Fruit fly (Drosophila melanogaster) whole organism, adult: ENCODE results near the gene Smox.
A peak's percentile ranks its signal among the peaks of the same experiment; 100 is the strongest.

ENCODE experiments used
- CG11617 ChIP-seq: fragments of 200-800 bp; sonication (Bioruptor generic); optimal IDR thresholded peaks from 2 replicates; lab custom pipeline; 2017; ENCODE audit warnings: mild to moderate bottlenecking, missing biosample characterization, missing genetic modification reagents, missing genetic modification characterization
- CG12768 ChIP-seq: fragments of 200-800 bp; sonication (Bioruptor generic); optimal IDR thresholded peaks from 2 replicates; lab custom pipeline; 2017; ENCODE audit warnings: missing biosample characterization, missing genetic modification characterization, mild to moderate bottlenecking, moderate library complexity, missing genetic modification reagents
- CG14711 ChIP-seq: fragments of 200-800 bp; sonication (Bioruptor generic); optimal IDR thresholded peaks from 2 replicates; lab custom pipeline; 2018; ENCODE audit warnings: missing biosample characterization, mild to moderate bottlenecking, missing genetic modification characterization, moderate library complexity
- CG1620 ChIP-seq: fragments of 200-800 bp; sonication (Bioruptor generic); optimal IDR thresholded peaks from 2 replicates; lab custom pipeline; 2016; ENCODE audit warnings: missing biosample characterization, missing genetic modification characterization
- CG33017 ChIP-seq: fragments of 200-800 bp; sonication (Bioruptor generic); optimal IDR thresholded peaks from 2 replicates; lab custom pipeline; 2018; ENCODE audit warnings: missing biosample characterization, mild to moderate bottlenecking, missing genetic modification characterization, moderate library complexity
- CG5204 ChIP-seq: fragments of 200-800 bp; sonication (Bioruptor generic); optimal IDR thresholded peaks from 2 replicates; lab custom pipeline; 2016; ENCODE audit warnings: missing biosample characterization, missing genetic modification characterization
- CG7045 ChIP-seq: fragments of 200-800 bp; sonication (Bioruptor generic); optimal IDR thresholded peaks from 2 replicates; lab custom pipeline; 2017; ENCODE audit warnings: missing biosample characterization, mild to moderate bottlenecking, missing genetic modification characterization
- CG7101 ChIP-seq: fragments of 200-800 bp; sonication (Bioruptor generic); optimal IDR thresholded peaks from 2 replicates; lab custom pipeline; 2018; ENCODE audit warnings: missing biosample characterization, mild to moderate bottlenecking, missing genetic modification characterization, moderate library complexity
- Clk ChIP-seq: fragments of 200-800 bp; sonication (Bioruptor generic); optimal IDR thresholded peaks from 2 replicates; lab custom pipeline; 2017; ENCODE audit warnings: missing biosample characterization, missing genetic modification characterization
- Crg-1 ChIP-seq: fragments of 200-800 bp; sonication (Bioruptor generic); optimal IDR thresholded peaks from 2 replicates; lab custom pipeline; 2016; ENCODE audit warnings: missing biosample characterization, missing genetic modification characterization
- Hr96 ChIP-seq: fragments of 200-800 bp; sonication (Bioruptor generic); optimal IDR thresholded peaks from 2 replicates; lab custom pipeline; 2016; ENCODE audit warnings: missing biosample characterization, missing genetic modification characterization
- Mnt ChIP-seq: fragments of 200-800 bp; sonication (Bioruptor generic); optimal IDR thresholded peaks from 2 replicates; lab custom pipeline; 2016; ENCODE audit warnings: missing biosample characterization, mild to moderate bottlenecking, missing genetic modification characterization
- bab1 ChIP-seq: fragments of 200-800 bp; sonication (Bioruptor generic); optimal IDR thresholded peaks from 3 replicates; lab custom pipeline; 2019; ENCODE audit warnings: missing biosample characterization, mild to moderate bottlenecking, missing genetic modification characterization, moderate library complexity
- cic ChIP-seq: fragments of 200-800 bp; sonication (Bioruptor generic); optimal IDR thresholded peaks from 2 replicates; lab custom pipeline; 2017; ENCODE audit warnings: missing biosample characterization, mild to moderate bottlenecking, missing genetic modification characterization, moderate library complexity
- cnc ChIP-seq, 2 experiments: fragments of >200 bp; optimal IDR thresholded peaks; 2 replicates each; lab custom pipeline; 2017
- kay ChIP-seq: fragments of 200-800 bp; sonication (Bioruptor generic); peaks from one replicate; lab custom pipeline; 2016; ENCODE audit warnings: missing biosample characterization, missing genetic modification characterization, borderline replicate concordance
- ovo ChIP-seq: fragments of 200-800 bp; sonication (Bioruptor generic); optimal IDR thresholded peaks from 2 replicates; lab custom pipeline; 2016; ENCODE audit warnings: missing biosample characterization, missing genetic modification characterization
- pad ChIP-seq: fragments of 200-800 bp; sonication (Bioruptor generic); optimal IDR thresholded peaks from 3 replicates; lab custom pipeline; 2017; ENCODE audit warnings: missing biosample characterization, missing genetic modification characterization, mild to moderate bottlenecking, moderate library complexity, missing genetic modification reagents
- tj ChIP-seq: fragments of 200-800 bp; sonication (Bioruptor generic); optimal IDR thresholded peaks from 3 replicates; lab custom pipeline; 2017; ENCODE audit warnings: missing biosample characterization, mild to moderate bottlenecking, missing genetic modification characterization, moderate library complexity
- toe ChIP-seq: fragments of 200-800 bp; sonication (Bioruptor generic); optimal IDR thresholded peaks from 2 replicates; lab custom pipeline; 2016; ENCODE audit warnings: missing biosample characterization, missing genetic modification characterization

The Smox gene

dm6 chrX:8135420-8135874 is 6.6 kb downstream of the Smox start, which contains the start of the genes cyr and CG2120:
TSS of gene cyr (minus strand) at chrX:8135713.
TSS of gene CG2120 (plus strand) at chrX:8135824.
- no peak for TF ChIP-seq Mnt
- no peak for TF ChIP-seq kay (GFP tag; lab: Kevin White, UChicago)
- TF ChIP-seq bab1 (GFP tag; lab: Kevin White, UChicago) = no peak
- TF ChIP-seq CG7101 (tag; lab: Kevin White, UChicago) = no peak
- TF ChIP-seq cic = no peak
- TF ChIP-seq toe = no peak
- no peak for TF ChIP-seq pad (GFP tag; lab: Kevin White, UChicago)

- TF ChIP-seq CG12768 (peak; percentile 40), CG1620 (peak; percentile 59), kay (GFP tag; lab: Kevin White, UChicago) (no peak), cnc (optimal IDR thresholded peaks at IDR 0.05; lab: Kevin White, UChicago) (no peak), CG14711 (peak; percentile 80), ovo (GFP tag; lab: Kevin White, UChicago) (peak; percentile 42), CG33017 (tag; lab: Kevin White, UChicago) (peak; percentile 45), cic (no peak), Clk (no peak), bab1 (GFP tag; lab: Kevin White, UChicago) (peak; percentile 82), CG5204 (GFP tag; lab: Kevin White, UChicago) (no peak), CG11617 (peak; percentile 74), tj (GFP tag; lab: Kevin White, UChicago) (peak; percentile 83), Crg-1 (GFP tag; lab: Kevin White, UChicago) (peak; percentile 62), pad (GFP tag; lab: Kevin White, UChicago) (peak; percentile 50), Mnt (peak; percentile 77), toe (peak; percentile 18), CG7101 (tag; lab: Kevin White, UChicago) (peak; percentile 82), CG7045 (no peak), Hr96 (GFP tag; lab: Kevin White, UChicago) (no peak)
Observed at dm6 chrX:8131693-8132313, 10.3 kb downstream of the Smox start, which contains the start of gene CG10958. TSS of gene CG10958 (plus strand) at chrX:8132285.

dm6 chrX:8129204-8129997 is 12.7 kb downstream of the Smox start, which contains the start of gene CG2116:
TSS of gene CG2116 (plus strand) at chrX:8129812.
- TF ChIP-seq CG33017 (tag; lab: Kevin White, UChicago) (no peak), CG12768 (no peak), bab1 (GFP tag; lab: Kevin White, UChicago) (peak; percentile 14), CG5204 (GFP tag; lab: Kevin White, UChicago) (no peak), CG7101 (tag; lab: Kevin White, UChicago) (peak; percentile 7), CG11617 (no peak), Hr96 (GFP tag; lab: Kevin White, UChicago) (no peak), ovo (GFP tag; lab: Kevin White, UChicago) (no peak), tj (GFP tag; lab: Kevin White, UChicago) (no peak), toe (peak; percentile 8), pad (GFP tag; lab: Kevin White, UChicago) (peak; percentile 25), Clk (no peak), CG1620 (peak; percentile 24), kay (GFP tag; lab: Kevin White, UChicago) (no peak), CG14711 (no peak), CG7045 (no peak), cic (no peak), Crg-1 (GFP tag; lab: Kevin White, UChicago) (no peak), Mnt (peak; percentile 47)

dm6 chrX:8128133-8128532 is 13.9 kb downstream of the Smox start:
- no peak for TF ChIP-seq Mnt
- TF ChIP-seq Hr96 (GFP tag; lab: Kevin White, UChicago) = no peak
- TF ChIP-seq toe = no peak
- no peak for TF ChIP-seq CG12768
- no peak for TF ChIP-seq CG7045
- no peak for TF ChIP-seq CG14711
- no peak for TF ChIP-seq cic

dm6 chrX:8126149-8126548 is 15.9 kb downstream of the Smox start:
- TF ChIP-seq Mnt = no peak

- TF ChIP-seq CG7045 (no peak), CG7101 (tag; lab: Kevin White, UChicago) (no peak), CG11617 (no peak)
Observed at dm6 chrX:8125224-8125649, 16.8 kb downstream of the Smox start.

dm6 chrX:8122834-8123233 is 19.2 kb downstream of the Smox start:
- TF ChIP-seq CG5204 (GFP tag; lab: Kevin White, UChicago) = no peak
